Fruit fly (Drosophila melanogaster): ENCODE results near the gene CG10013.
A peak's percentile ranks its signal among the peaks of the same experiment; 100 is the strongest.

CG10013 gene

dm6 chr3R:12371671-12372070, 48.4 kb downstream of the CG10013 start, which contains the start of gene GstD2:
Gene GstD2, plus strand, starts transcription at chr3R:12371971.
- no peak for TF ChIP-seq lbe (GFP tag; optimal IDR thresholded peaks at IDR 0.05)
- no peak for TF ChIP-seq Poxn (GFP tag; IDR thresholded peaks at IDR 0.05)
- no peak for TF ChIP-seq CG31365 (tag; optimal IDR thresholded peaks at IDR 0.05)
- no peak for TF ChIP-seq CG7928 (GFP tag; optimal IDR thresholded peaks at IDR 0.05)
- peak; percentile 15 for TF ChIP-seq Ets65A (GFP tag)
- TF ChIP-seq CG8478 (optimal IDR thresholded peaks at IDR 0.05), result no peak
- no peak for TF ChIP-seq pum (GFP tag; optimal IDR thresholded peaks at IDR 0.05)
- TF ChIP-seq Fer1 (GFP tag; optimal IDR thresholded peaks at IDR 0.05), result no peak
- no peak for TF ChIP-seq CG4617 (GFP tag; optimal IDR thresholded peaks at IDR 0.05; ENCODE audit: borderline replicate concordance)
- TF ChIP-seq exex (tag; optimal IDR thresholded peaks at IDR 0.05), result peak; percentile 28
- peak; percentile 30; the same call in 1 of the 3 replicates for TF ChIP-seq H15 (GFP tag; IDR thresholded peaks at IDR 0.05)

- TF ChIP-seq ftz-f1 (GFP tag; optimal IDR thresholded peaks at IDR 0.05), result no peak
- TF ChIP-seq CG17612 (GFP tag; IDR thresholded peaks at IDR 0.05), result no peak
- no peak for TF ChIP-seq GATAe (GFP tag; conservative IDR thresholded peaks at IDR 0.05)
- no peak for TF ChIP-seq D19B (GFP tag; optimal IDR thresholded peaks at IDR 0.05)
- no peak for TF ChIP-seq CG11456 (GFP tag; IDR thresholded peaks at IDR 0.05)
- no peak for TF ChIP-seq CG10366 (GFP tag; IDR thresholded peaks at IDR 0.05)
- TF ChIP-seq CG1792 (GFP tag; optimal IDR thresholded peaks at IDR 0.05), result no peak
- TF ChIP-seq nom (GFP tag; optimal IDR thresholded peaks at IDR 0.05), result peak; percentile 15
- peak; percentile 12 to 31 for TF ChIP-seq Trl (optimal IDR thresholded peaks at IDR 0.05)
- TF ChIP-seq Trl (GFP tag; optimal IDR thresholded peaks at IDR 0.05), result no peak
- TF ChIP-seq sug (tag; optimal IDR thresholded peaks at IDR 0.05), result peak; percentile 94
- TF ChIP-seq stwl (tag; optimal IDR thresholded peaks at IDR 0.05), result no peak
- no peak for TF ChIP-seq Dip3 (GFP tag; optimal IDR thresholded peaks at IDR 0.05)
- TF ChIP-seq cg (GFP tag; optimal IDR thresholded peaks at IDR 0.05), result peak; percentile 65
- no peak for TF ChIP-seq Side (GFP tag; optimal IDR thresholded peaks at IDR 0.05)
- no peak for TF ChIP-seq hth (optimal IDR thresholded peaks at IDR 0.05)
- TF ChIP-seq CG2199 (GFP tag; IDR thresholded peaks at IDR 0.05), result 0 out of 3 replicates have a peak, but pooled peaks have one; percentile 44
- no peak for TF ChIP-seq HmgZ (tag; optimal IDR thresholded peaks at IDR 0.05)
- no peak for TF ChIP-seq CG4282 (GFP tag; optimal IDR thresholded peaks at IDR 0.05)
- TF ChIP-seq CG12769 (tag; optimal IDR thresholded peaks at IDR 0.05), result peak; percentile 4
- TF ChIP-seq CG6813 (GFP tag; optimal IDR thresholded peaks at IDR 0.05), result no peak
- peak; percentile 15; the same call in 1 of the 3 replicates for TF ChIP-seq Opbp (GFP tag; IDR thresholded peaks at IDR 0.05; ENCODE audit: partially characterized antibody)
- no peak for TF ChIP-seq CG32767 (GFP tag; IDR thresholded peaks at IDR 0.05)
Observed at dm6 chr3R:12372800-12373199, 49.5 kb downstream of the CG10013 start, which contains the start of gene GstD3. Gene GstD3, plus strand, starts transcription at chr3R:12373068.

DNA sequence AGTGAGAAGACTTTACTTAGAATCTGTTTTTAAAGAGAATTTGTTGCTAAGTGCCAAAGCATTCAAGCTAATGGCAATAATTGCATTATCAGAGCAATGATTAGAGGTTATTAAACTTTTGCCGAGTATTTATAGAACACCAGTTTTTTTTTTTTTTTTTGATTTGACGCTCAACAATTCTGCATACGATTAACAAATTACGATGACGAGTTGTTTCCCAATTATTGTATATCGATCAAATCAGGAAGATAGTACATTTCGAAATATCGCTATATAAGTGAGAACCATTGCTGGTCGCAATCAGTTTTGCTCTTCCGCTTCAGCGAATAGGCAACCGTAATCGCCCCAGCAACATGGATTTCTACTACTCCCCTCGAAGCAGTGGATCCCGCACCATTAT, 50.5 kb downstream of the CG10013 start, which contains the start of gene GstD4:
Gene GstD4 (plus strand): TSS at position 301 of the 400 bp plus-strand sequence.
- peak; percentile 23 for TF ChIP-seq exex (tag; optimal IDR thresholded peaks at IDR 0.05)
- no peak for TF ChIP-seq ind (GFP tag; optimal IDR thresholded peaks at IDR 0.05)
- TF ChIP-seq CG6683 (GFP tag; optimal IDR thresholded peaks at IDR 0.05), result no peak
- no peak for TF ChIP-seq Awh (GFP tag; IDR thresholded peaks at IDR 0.05)
- TF ChIP-seq CG14014 (GFP tag; IDR thresholded peaks at IDR 0.05), result no peak
